Worm (Caenorhabditis elegans) whole organism, L2 larva: Measurements from ENCODE around the gene F55E10.1.

Source experiments
- C34F6.9 ChIP-seq: fragments of 150-350 bp; optimal IDR thresholded peaks from 2 replicates; lab custom pipeline; 2014; ENCODE audit warnings: missing biosample characterization, missing genetic modification characterization
- ceh-16 ChIP-seq: fragments of 150-350 bp; optimal IDR thresholded peaks from 2 replicates; lab custom pipeline; 2014; ENCODE audit warnings: missing biosample characterization, missing genetic modification characterization
- lin-11 ChIP-seq: fragments of 150-350 bp; sonication (generic microtip); optimal IDR thresholded peaks from 2 replicates; lab custom pipeline; 2014; ENCODE audit warnings: missing biosample characterization, missing genetic modification characterization, inconsistent platforms, mixed read lengths
- lin-13 ChIP-seq: fragments of 150-350 bp; optimal IDR thresholded peaks from 2 replicates; lab custom pipeline; 2014; ENCODE audit warnings: missing biosample characterization, missing genetic modification reagents, missing genetic modification characterization
- nhr-77 ChIP-seq: fragments of 150-350 bp; optimal IDR thresholded peaks from 2 replicates; lab custom pipeline; 2014; ENCODE audit warnings: missing biosample characterization, missing genetic modification characterization
- snpc-4 ChIP-seq: fragments of 150-350 bp; optimal IDR thresholded peaks from 2 replicates; lab custom pipeline; 2014; ENCODE audit warnings: missing biosample characterization, missing genetic modification characterization
- unc-39 ChIP-seq: fragments of 150-350 bp; optimal IDR thresholded peaks from 2 replicates; lab custom pipeline; 2014; ENCODE audit warnings: missing biosample characterization, missing genetic modification characterization

DNA sequence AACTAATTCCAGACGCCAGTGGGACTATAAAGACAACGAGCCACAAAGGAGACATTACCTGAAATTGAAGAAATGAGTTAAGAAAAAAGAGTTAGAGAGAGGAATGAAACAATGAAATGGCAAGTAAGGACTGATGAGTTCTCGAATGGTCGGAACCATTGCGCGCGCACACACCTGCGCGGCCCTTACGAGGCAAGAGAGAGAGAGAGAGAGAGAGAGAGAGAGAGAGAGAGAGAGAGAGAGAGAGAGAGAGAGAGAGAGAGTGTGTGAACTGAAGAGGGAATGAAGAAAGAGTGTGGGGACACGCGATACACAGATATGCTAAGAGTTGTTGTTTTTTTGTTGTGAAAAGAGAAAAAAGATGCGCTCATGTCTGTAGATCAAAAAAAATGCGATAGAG lies 15.4 kb upstream of the F55E10.1 start, which contains the start of gene R09F10.8:
- no peak for TF ChIP-seq unc-39 (tag; lab: Kevin White, UChicago)
- no peak for TF ChIP-seq snpc-4 (tag; lab: Kevin White, UChicago)
- TF ChIP-seq nhr-77 (tag; lab: Kevin White, UChicago) = no peak
- TF ChIP-seq C34F6.9 (tag; lab: Kevin White, UChicago) = no peak
- TF ChIP-seq lin-11 (tag; lab: Kevin White, UChicago) = no peak
- no peak for TF ChIP-seq lin-13 (GFP tag; lab: Kevin White, UChicago)
- TF ChIP-seq ceh-16 (tag; lab: Kevin White, UChicago) = no peak
